Fruit fly (Drosophila melanogaster): ENCODE measurements around the gene CG14881.

Gene CG14881

DNA sequence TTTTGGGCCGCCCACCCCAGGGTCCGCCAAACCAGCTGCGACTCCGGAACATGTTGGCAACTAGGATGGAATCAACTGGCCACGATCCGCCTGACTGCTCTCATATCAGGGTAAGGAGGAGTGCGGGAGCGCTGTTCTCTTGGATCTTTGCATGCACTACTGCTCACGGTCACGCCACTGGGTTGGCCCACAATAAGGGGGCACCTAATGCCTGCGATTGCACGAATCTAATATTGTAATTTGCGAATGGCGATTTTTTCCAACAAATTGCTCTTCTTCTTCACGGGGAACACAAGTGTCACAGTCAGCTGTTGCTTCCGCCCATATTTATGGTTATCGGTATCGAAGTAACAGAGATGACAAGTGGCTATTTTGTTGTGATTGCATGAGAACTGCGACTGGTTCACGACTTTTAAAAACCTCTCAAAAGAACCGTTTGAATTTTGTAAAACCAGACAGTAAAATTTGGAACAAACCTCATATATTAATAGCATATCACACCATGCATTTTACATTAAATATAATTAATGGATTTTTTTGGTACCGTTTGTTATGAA lies 6.7 kb downstream of the CG14881 start, which contains the start of gene ema:
Gene ema, minus strand, starts transcription at position 295 of the 557 bp plus-strand sequence.
- no peak for TF ChIP-seq CG8632 (GFP tag; optimal IDR thresholded peaks at IDR 0.05)
- TF ChIP-seq cyc (GFP tag; optimal IDR thresholded peaks at IDR 0.05) = peak; percentile 3
- no peak for TF ChIP-seq net (GFP tag; optimal IDR thresholded peaks at IDR 0.05)
- peak; percentile 34 for TF ChIP-seq esn (GFP tag; optimal IDR thresholded peaks at IDR 0.05)
- peak; percentile 3 for TF ChIP-seq CG31627 (GFP tag; optimal IDR thresholded peaks at IDR 0.05)
- TF ChIP-seq CG6854 (GFP tag; optimal IDR thresholded peaks at IDR 0.05) = peak; percentile 5
- TF ChIP-seq Eip75B (GFP tag; optimal IDR thresholded peaks at IDR 0.05) = no peak
- TF ChIP-seq Eip78C (GFP tag) = peak; percentile 53
- peak; percentile 4 for TF ChIP-seq vri (GFP tag; optimal IDR thresholded peaks at IDR 0.05)
- no peak for TF ChIP-seq Sox15 (GFP tag; optimal IDR thresholded peaks at IDR 0.05)
- TF ChIP-seq CG8119 (GFP tag; IDR thresholded peaks at IDR 0.05) = no peak
- no peak for TF ChIP-seq CG16779 (tag; optimal IDR thresholded peaks at IDR 0.05)
- TF ChIP-seq dsx (GFP tag; optimal IDR thresholded peaks at IDR 0.05; ENCODE audit: poor library complexity, severe bottlenecking) = peak; percentile 42
- no peak for TF ChIP-seq Eip93F (GFP tag; optimal IDR thresholded peaks at IDR 0.05)
- peak; percentile 98 for TF ChIP-seq achi (GFP tag; optimal IDR thresholded peaks at IDR 0.05)
- TF ChIP-seq lz (GFP tag; optimal IDR thresholded peaks at IDR 0.05) = peak; percentile 14

- TF ChIP-seq fd85E (GFP tag; optimal IDR thresholded peaks at IDR 0.05) (no peak), CG6276 (GFP tag; optimal IDR thresholded peaks at IDR 0.05) (no peak), dsx (GFP tag; optimal IDR thresholded peaks at IDR 0.05; ENCODE audit: poor library complexity, severe bottlenecking) (peak; percentile 81), Eip78C (GFP tag) (peak; percentile 95), CG3032 (tag; optimal IDR thresholded peaks at IDR 0.05) (peak; percentile 67), OdsH (GFP tag; optimal IDR thresholded peaks at IDR 0.05) (peak; percentile 91), CG11902 (GFP tag; optimal IDR thresholded peaks at IDR 0.05) (no peak), CG6808 (GFP tag; optimal IDR thresholded peaks at IDR 0.05) (no peak), topi (GFP tag; optimal IDR thresholded peaks at IDR 0.05) (peak; percentile 87), CG6854 (GFP tag; optimal IDR thresholded peaks at IDR 0.05) (no peak), pdm3 (GFP tag; optimal IDR thresholded peaks at IDR 0.05) (no peak), Ets96B (tag; optimal IDR thresholded peaks at IDR 0.05) (peak; percentile 81), CG6792 (GFP tag; optimal IDR thresholded peaks at IDR 0.05) (peak; percentile 86), CG15336 (GFP tag; IDR thresholded peaks at IDR 0.05) (peak; percentile 94), svp (GFP tag) (no peak), Lpt (GFP tag; optimal IDR thresholded peaks at IDR 0.05) (peak; percentile 57), CG10631 (GFP tag; optimal IDR thresholded peaks at IDR 0.05) (no peak), acj6 (GFP tag; optimal IDR thresholded peaks at IDR 0.05) (peak; percentile 89), Hr4 (GFP tag; optimal IDR thresholded peaks at IDR 0.05) (no peak), CG11294 (GFP tag; IDR thresholded peaks at IDR 0.05) (peak; percentile 72), net (GFP tag; optimal IDR thresholded peaks at IDR 0.05) (peak; percentile 88), Ets21C (GFP tag; optimal IDR thresholded peaks at IDR 0.05) (no peak), CG9139 (GFP tag; optimal IDR thresholded peaks at IDR 0.05) (peak; percentile 63), Met (GFP tag; optimal IDR thresholded peaks at IDR 0.05) (no peak), Gug (GFP tag; IDR thresholded peaks at IDR 0.05) (peak; percentile 75), salr (GFP tag; optimal IDR thresholded peaks at IDR 0.05) (peak; percentile 29 to 81), ss (GFP tag; optimal IDR thresholded peaks at IDR 0.05) (peak in 1 of 2 experiments; percentile 39), Hr39 (GFP tag; optimal IDR thresholded peaks at IDR 0.05) (peak; percentile 87), Eip75B (GFP tag; optimal IDR thresholded peaks at IDR 0.05) (peak; percentile 90), CG31627 (GFP tag; optimal IDR thresholded peaks at IDR 0.05) (peak; percentile 87), fkh (GFP tag; optimal IDR thresholded peaks at IDR 0.05) (no peak), lz (GFP tag; optimal IDR thresholded peaks at IDR 0.05) (peak; percentile 88), CG1621 (tag; optimal IDR thresholded peaks at IDR 0.05) (no peak), Eip93F (GFP tag; optimal IDR thresholded peaks at IDR 0.05) (peak; percentile 61), CG11762 (GFP tag; optimal IDR thresholded peaks at IDR 0.05; ENCODE audit: insufficient read depth) (no peak), CG8632 (GFP tag; optimal IDR thresholded peaks at IDR 0.05) (peak; percentile 82), CG10669 (GFP tag; optimal IDR thresholded peaks at IDR 0.05) (no peak), CG3919 (GFP tag; optimal IDR thresholded peaks at IDR 0.05) (no peak), CG6163 (GFP tag; IDR thresholded peaks at IDR 0.05) (peak; percentile 89), Sox102F (GFP tag; optimal IDR thresholded peaks at IDR 0.05) (no peak), dac (GFP tag; optimal IDR thresholded peaks at IDR 0.05) (no peak), Smox (GFP tag; optimal IDR thresholded peaks at IDR 0.05) (no peak)
Measured at dm6 chr3R:16442937-16443336, 8.2 kb downstream of the CG14881 start, which contains the start of the genes Ttc1 and CG14882. Gene Ttc1, minus strand, starts transcription at chr3R:16443007. Gene CG14882, plus strand, starts transcription at chr3R:16443207.

All from whole organism, prepupa.